Worm (Caenorhabditis elegans) whole organism, midembryonic: ENCODE measurements around the gene srh-272.

Experiments used
- T22C8.4 ChIP-seq: fragments of 200-800 bp; sonication (Bioruptor generic); IDR thresholded peaks from 2 replicates; pipeline ENCODE4 v1.3.6; 2022; ENCODE audit warnings: missing genetic modification characterization, missing compliant biosample characterization
- flt-1 ChIP-seq: fragments of 200-800 bp; sonication (Bioruptor generic); IDR thresholded peaks from 2 replicates; pipeline ENCODE4 v1.3.6; 2022; ENCODE audit warnings: missing genetic modification characterization, missing compliant biosample characterization
- tab-1 ChIP-seq: fragments of 200-800 bp; sonication (Bioruptor generic); IDR thresholded peaks from 2 replicates; pipeline ENCODE4 v1.3.6; 2022; ENCODE audit warnings: missing genetic modification characterization, missing compliant biosample characterization
- ztf-23 ChIP-seq: fragments of 200-800 bp; sonication (Bioruptor generic); IDR thresholded peaks from 2 replicates; pipeline ENCODE4 v1.3.6; 2022; ENCODE audit warnings: missing genetic modification reagents, missing genetic modification characterization, missing compliant biosample characterization

DNA sequence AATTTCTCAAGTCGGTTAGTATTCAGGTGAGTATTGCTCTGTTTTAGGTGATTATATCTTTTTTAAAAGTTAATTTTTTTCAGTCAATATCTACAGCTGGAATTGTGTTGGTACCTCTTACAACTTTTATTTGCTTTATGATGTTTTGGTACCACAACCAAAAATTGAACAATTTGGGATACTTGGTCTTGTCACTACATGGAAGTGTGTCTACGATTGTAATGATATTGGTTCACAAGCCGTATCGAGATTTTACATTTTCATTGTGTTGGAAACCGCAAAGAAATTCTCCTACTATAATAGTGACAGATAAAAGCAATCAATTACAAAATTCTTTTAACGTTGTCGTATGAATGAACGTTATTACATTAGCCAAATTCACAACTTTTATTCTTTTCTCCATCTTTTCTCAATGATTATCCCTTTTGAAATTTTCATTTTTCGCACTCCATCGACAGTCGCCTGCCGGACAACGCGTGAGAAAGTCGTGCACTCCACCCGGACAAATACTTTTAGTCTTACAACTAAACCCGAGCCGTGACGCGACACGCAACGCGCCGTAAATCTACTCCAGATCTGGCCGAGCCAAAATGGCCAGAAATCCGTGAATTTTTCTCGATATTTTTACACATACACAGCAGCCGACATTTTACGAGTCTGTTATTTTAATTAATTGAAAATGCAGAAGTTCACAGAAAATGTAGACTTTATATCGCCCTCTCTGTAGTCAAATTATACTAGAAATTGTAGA lies 8.8 kb downstream of the srh-272 start:
- TF ChIP-seq ztf-23 (GFP tag; lab: Robert Waterston, UW) (no peak), T22C8.4 (GFP tag; lab: Robert Waterston, UW) (no peak), flt-1 (GFP tag; lab: Robert Waterston, UW) (no peak), tab-1 (GFP tag; lab: Robert Waterston, UW) (no peak)
